Worm (Caenorhabditis elegans): Measurements from ENCODE around the gene D1054.5.

DNA sequence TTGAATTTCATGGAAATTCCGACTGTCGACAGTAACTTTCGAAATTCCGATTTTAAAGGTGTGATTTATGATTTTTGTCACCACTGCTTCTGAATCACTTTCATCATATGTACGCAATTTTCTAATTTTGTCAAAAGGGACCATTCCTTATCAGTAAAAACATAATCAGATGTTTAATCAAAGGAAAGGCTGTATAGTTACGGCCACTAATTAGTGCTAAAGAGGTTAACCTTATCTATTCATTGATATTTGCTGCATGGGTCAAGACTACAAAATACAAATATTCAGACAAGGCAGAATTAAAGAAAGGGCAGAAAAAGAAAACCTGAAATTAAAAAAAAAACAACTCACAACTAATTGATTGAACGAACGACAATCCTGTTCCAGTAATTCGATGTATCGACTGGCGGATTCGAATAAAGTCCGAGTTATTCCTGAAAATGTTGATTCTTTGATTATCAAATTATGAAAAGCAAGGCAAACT, 44.3 kb downstream of the D1054.5 start, which contains the start of gene T28B11.1:
- TF ChIP-seq sptf-1 (tag; optimal IDR thresholded peaks at IDR 0.05) (no peak), mab-5 (tag; optimal IDR thresholded peaks at IDR 0.05) (no peak), pha-4 (tag; optimal IDR thresholded peaks at IDR 0.05) (no peak), lin-32 (GFP tag; optimal IDR thresholded peaks at IDR 0.05) (no peak), nhr-76 (tag; optimal IDR thresholded peaks at IDR 0.05) (no peak), unc-62 (GFP tag; optimal IDR thresholded peaks at IDR 0.05) (no peak), M03D4.4 (tag; optimal IDR thresholded peaks at IDR 0.05) (no peak), ham-2 (GFP tag; optimal IDR thresholded peaks at IDR 0.05) (no peak)
